Fruit fly (Drosophila melanogaster): Measurements from ENCODE around the gene CG13083.
A peak's percentile ranks its signal among the peaks of the same experiment; 100 is the strongest.

Gene CG13083

DNA sequence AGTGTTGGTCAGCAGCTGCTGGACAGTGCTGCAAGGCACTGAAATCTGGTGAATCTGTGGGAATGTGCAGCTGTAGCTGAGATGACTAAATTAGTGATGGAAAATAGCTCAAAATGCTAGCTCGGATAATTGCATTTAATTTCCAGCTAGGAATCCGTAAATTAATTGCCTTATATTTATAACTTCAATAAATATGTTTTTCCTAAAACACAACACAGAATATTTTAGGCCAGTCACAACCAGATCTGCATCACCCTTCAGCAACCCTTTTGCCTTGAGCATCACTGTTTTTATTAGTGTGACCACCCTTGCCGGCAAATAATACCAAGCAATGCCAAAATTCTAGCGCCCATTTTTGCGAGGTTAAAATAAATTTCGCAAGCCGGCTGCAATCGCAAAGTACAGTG, 42.6 kb upstream of the CG13083 start, which contains the start of gene Hs2st (continued):
- TF ChIP-seq CG4328 (GFP tag; optimal IDR thresholded peaks at IDR 0.05) (peak; percentile 89), Hr78 (GFP tag; optimal IDR thresholded peaks at IDR 0.05) (no peak), Elba2 (GFP tag; optimal IDR thresholded peaks at IDR 0.05) (peak; percentile 84), sna (GFP tag; IDR thresholded peaks at IDR 0.05; ENCODE audit: partially characterized antibody) (no peak; the same call in 1 of the 2 replicates), HHEX (GFP tag; optimal IDR thresholded peaks at IDR 0.05) (peak; percentile 84), Atf6 (GFP tag; IDR thresholded peaks at IDR 0.05) (peak; percentile 90), Opbp (GFP tag; IDR thresholded peaks at IDR 0.05; ENCODE audit: partially characterized antibody) (0 out of 3 replicates have a peak, but pooled peaks have one; percentile 53), Side (GFP tag; optimal IDR thresholded peaks at IDR 0.05) (peak; percentile 91), HLH4C (GFP tag; IDR thresholded peaks at IDR 0.05; ENCODE audit: partially characterized antibody) (no peak), gsb (GFP tag; IDR thresholded peaks at IDR 0.05) (peak; percentile 68), Dad (GFP tag; optimal IDR thresholded peaks at IDR 0.05) (peak; percentile 95), Dll (GFP tag; IDR thresholded peaks at IDR 0.05; ENCODE audit: partially characterized antibody) (peak; percentile 47; the same call in 2 of the 4 replicates), zfh2 (GFP tag; optimal IDR thresholded peaks at IDR 0.05) (peak; percentile 98), CG6791 (GFP tag; IDR thresholded peaks at IDR 0.05; ENCODE audit: partially characterized antibody) (no peak), tup (GFP tag; optimal IDR thresholded peaks at IDR 0.05) (peak; percentile 91), CG13123 (GFP tag; optimal IDR thresholded peaks at IDR 0.05) (peak; percentile 90), ham (GFP tag; IDR thresholded peaks at IDR 0.05) (peak; percentile 81), CG30431 (GFP tag; optimal IDR thresholded peaks at IDR 0.05) (peak; percentile 89), mld (GFP tag; IDR thresholded peaks at IDR 0.05; ENCODE audit: partially characterized antibody) (no peak), CG12299 (tag; optimal IDR thresholded peaks at IDR 0.05) (peak; percentile 81), toy (GFP tag; IDR thresholded peaks at IDR 0.05) (peak; percentile 45; the same call in 1 of the 2 replicates), CG31441 (GFP tag; IDR thresholded peaks at IDR 0.05) (no peak; the same call in 1 of the 2 replicates), CG14014 (GFP tag; IDR thresholded peaks at IDR 0.05) (peak; percentile 92), disco-r (GFP tag; optimal IDR thresholded peaks at IDR 0.05) (peak; percentile 87), jumu (GFP tag; optimal IDR thresholded peaks at IDR 0.05) (peak; percentile 97), zen2 (GFP tag; IDR thresholded peaks at IDR 0.05; ENCODE audit: partially characterized antibody) (no peak), CG6254 (GFP tag; optimal IDR thresholded peaks at IDR 0.05) (peak; percentile 50), aop (GFP tag; IDR thresholded peaks at IDR 0.05) (peak; percentile 80), CG1024 (GFP tag; IDR thresholded peaks at IDR 0.05) (peak; percentile 59; the same call in 1 of the 2 replicates), esg (GFP tag; conservative IDR thresholded peaks at IDR 0.05) (peak; percentile 94), vvl (GFP tag; IDR thresholded peaks at IDR 0.05) (peak; percentile 94), ase (GFP tag; IDR thresholded peaks at IDR 0.05) (peak; percentile 87; the same call in 2 of the 3 replicates), CG7271 (tag; optimal IDR thresholded peaks at IDR 0.05) (peak; percentile 51), Dek (tag; optimal IDR thresholded peaks at IDR 0.05) (peak; percentile 83), CG11504 (tag; optimal IDR thresholded peaks at IDR 0.05) (peak; percentile 89), her (GFP tag; optimal IDR thresholded peaks at IDR 0.05) (peak; percentile 86), sqz (GFP tag; optimal IDR thresholded peaks at IDR 0.05) (peak; percentile 88), schlank (tag; optimal IDR thresholded peaks at IDR 0.05) (peak; percentile 78), Chrac-16 (GFP tag; optimal IDR thresholded peaks at IDR 0.05) (peak; percentile 97), sd (tag; optimal IDR thresholded peaks at IDR 0.05) (peak; percentile 98), CG3995 (GFP tag; optimal IDR thresholded peaks at IDR 0.05) (peak; percentile 87), CG7839 (tag; optimal IDR thresholded peaks at IDR 0.05) (peak; percentile 91), CG16779 (GFP tag; IDR thresholded peaks at IDR 0.05) (peak; percentile 83), CG11696 (GFP tag; IDR thresholded peaks at IDR 0.05) (peak; percentile 55), gcm (GFP tag; optimal IDR thresholded peaks at IDR 0.05) (no peak), CG34422 (GFP tag; IDR thresholded peaks at IDR 0.05) (peak; percentile 94), danr (GFP tag; IDR thresholded peaks at IDR 0.05) (peak; percentile 89), bowl (GFP tag; IDR thresholded peaks at IDR 0.05) (peak; percentile 48; the same call in 1 of the 2 replicates), lmd (GFP tag; IDR thresholded peaks at IDR 0.05) (peak; percentile 96), kni (GFP tag; optimal IDR thresholded peaks at IDR 0.05) (peak; percentile 76)

Data from whole organism, embryonic.